Fruit fly (Drosophila melanogaster): Measurements from ENCODE around the gene Alp13.

Gene Alp13

dm6 chr3R:10109212-10109880, 34.2 kb upstream of the Alp13 start:
- TF ChIP-seq usp (GFP tag; optimal IDR thresholded peaks at IDR 0.05) (no peak), pan (optimal IDR thresholded peaks at IDR 0.05) (no peak), EcR (GFP tag; optimal IDR thresholded peaks at IDR 0.05) (peak in 1 of 2 experiments; percentile 51), CG8478 (optimal IDR thresholded peaks at IDR 0.05) (no peak), Dll (optimal IDR thresholded peaks at IDR 0.05) (peak; percentile 95), psq (optimal IDR thresholded peaks at IDR 0.05) (no peak)

- TF ChIP-seq usp (GFP tag; optimal IDR thresholded peaks at IDR 0.05) = no peak
- no peak for TF ChIP-seq psq (optimal IDR thresholded peaks at IDR 0.05)
- TF ChIP-seq EcR (GFP tag; optimal IDR thresholded peaks at IDR 0.05) = no peak
- no peak for TF ChIP-seq CG8478 (optimal IDR thresholded peaks at IDR 0.05)
- no peak for TF ChIP-seq pan (optimal IDR thresholded peaks at IDR 0.05)
- TF ChIP-seq Dll (optimal IDR thresholded peaks at IDR 0.05) = no peak
These were observed 33.2 kb upstream of the Alp13 start for dm6 chr3R:10108289-10108928.

dm6 chr3R:10106796-10107195, 31.6 kb upstream of the Alp13 start:
- TF ChIP-seq CG8478 (optimal IDR thresholded peaks at IDR 0.05) = no peak

- TF ChIP-seq usp (GFP tag; optimal IDR thresholded peaks at IDR 0.05) = no peak
- no peak for TF ChIP-seq psq (optimal IDR thresholded peaks at IDR 0.05)
- TF ChIP-seq CG8478 (optimal IDR thresholded peaks at IDR 0.05) = no peak
- TF ChIP-seq EcR (GFP tag; optimal IDR thresholded peaks at IDR 0.05) = no peak
- TF ChIP-seq Dll (optimal IDR thresholded peaks at IDR 0.05) = no peak
- TF ChIP-seq pan (optimal IDR thresholded peaks at IDR 0.05) = no peak
These were observed 25.5 kb upstream of the Alp13 start for dm6 chr3R:10100498-10101196.

- TF ChIP-seq Dll (optimal IDR thresholded peaks at IDR 0.05) (no peak), CG8478 (optimal IDR thresholded peaks at IDR 0.05) (no peak), psq (optimal IDR thresholded peaks at IDR 0.05) (no peak), EcR (GFP tag; optimal IDR thresholded peaks at IDR 0.05) (no peak), pan (optimal IDR thresholded peaks at IDR 0.05) (no peak), usp (GFP tag; optimal IDR thresholded peaks at IDR 0.05) (no peak)
These were observed 24.3 kb upstream of the Alp13 start for dm6 chr3R:10099401-10099848.

dm6 chr3R:10098296-10098675, 23.1 kb upstream of the Alp13 start:
- TF ChIP-seq Dll (optimal IDR thresholded peaks at IDR 0.05) (no peak), psq (optimal IDR thresholded peaks at IDR 0.05) (no peak), pan (optimal IDR thresholded peaks at IDR 0.05) (no peak), usp (GFP tag; optimal IDR thresholded peaks at IDR 0.05) (no peak), EcR (GFP tag; optimal IDR thresholded peaks at IDR 0.05) (no peak), CG8478 (optimal IDR thresholded peaks at IDR 0.05) (no peak)

- TF ChIP-seq psq (optimal IDR thresholded peaks at IDR 0.05) = no peak
- TF ChIP-seq pan (optimal IDR thresholded peaks at IDR 0.05) = no peak
- no peak for TF ChIP-seq CG8478 (optimal IDR thresholded peaks at IDR 0.05)
- no peak for TF ChIP-seq EcR (GFP tag; optimal IDR thresholded peaks at IDR 0.05)
- TF ChIP-seq usp (GFP tag; optimal IDR thresholded peaks at IDR 0.05) = no peak
- TF ChIP-seq Dll (optimal IDR thresholded peaks at IDR 0.05) = no peak
These were observed 22.5 kb upstream of the Alp13 start for dm6 chr3R:10097531-10098295.

- TF ChIP-seq psq (optimal IDR thresholded peaks at IDR 0.05) = no peak
- no peak for TF ChIP-seq pan (optimal IDR thresholded peaks at IDR 0.05)
- no peak for TF ChIP-seq EcR (GFP tag; optimal IDR thresholded peaks at IDR 0.05)
- no peak for TF ChIP-seq usp (GFP tag; optimal IDR thresholded peaks at IDR 0.05)
- TF ChIP-seq CG8478 (optimal IDR thresholded peaks at IDR 0.05) = no peak
- TF ChIP-seq Dll (optimal IDR thresholded peaks at IDR 0.05) = no peak
These were observed 20.6 kb upstream of the Alp13 start for dm6 chr3R:10095765-10096164.

dm6 chr3R:10095052-10095451, 19.9 kb upstream of the Alp13 start:
- TF ChIP-seq usp (GFP tag; optimal IDR thresholded peaks at IDR 0.05) (no peak), Dll (optimal IDR thresholded peaks at IDR 0.05) (no peak)

dm6 chr3R:10093252-10094030, 18.3 kb upstream of the Alp13 start:
- TF ChIP-seq pan (optimal IDR thresholded peaks at IDR 0.05) (no peak), usp (GFP tag; optimal IDR thresholded peaks at IDR 0.05) (no peak), EcR (GFP tag; optimal IDR thresholded peaks at IDR 0.05) (no peak), CG8478 (optimal IDR thresholded peaks at IDR 0.05) (no peak), psq (optimal IDR thresholded peaks at IDR 0.05) (no peak), Dll (optimal IDR thresholded peaks at IDR 0.05) (no peak)

- TF ChIP-seq Dll (optimal IDR thresholded peaks at IDR 0.05) = no peak
- TF ChIP-seq EcR (GFP tag; optimal IDR thresholded peaks at IDR 0.05) = no peak
- TF ChIP-seq psq (optimal IDR thresholded peaks at IDR 0.05) = no peak
- no peak for TF ChIP-seq usp (GFP tag; optimal IDR thresholded peaks at IDR 0.05)
- no peak for TF ChIP-seq pan (optimal IDR thresholded peaks at IDR 0.05)
- no peak for TF ChIP-seq CG8478 (optimal IDR thresholded peaks at IDR 0.05)
These were observed 16.3 kb upstream of the Alp13 start for dm6 chr3R:10091513-10091912.

All from whole organism.